Fruit fly (Drosophila melanogaster) whole organism: ENCODE results near the gene bmm.

Experiments used
- Dll ChIP-seq: fragments of >200 bp; optimal IDR thresholded peaks from 2 replicates; lab custom pipeline; 2017
- pan ChIP-seq: fragments of >200 bp; optimal IDR thresholded peaks from 2 replicates; lab custom pipeline; 2017
- psq ChIP-seq: fragments of >200 bp; optimal IDR thresholded peaks from 2 replicates; lab custom pipeline; 2017
- usp ChIP-seq: fragments of >200 bp; optimal IDR thresholded peaks from 2 replicates; lab custom pipeline; 2017; ENCODE audit warnings: missing biosample characterization, missing genetic modification characterization, mixed read lengths

- no peak for TF ChIP-seq usp (GFP tag; lab: Kevin White, UChicago)
- TF ChIP-seq Dll: no peak
- TF ChIP-seq psq (lab: Kevin White, UChicago): no peak
- TF ChIP-seq pan (lab: Kevin White, UChicago): no peak
Measured at dm6 chr3L:14790127-14790589, 3.9 kb upstream of the bmm start.
